Fruit fly (Drosophila melanogaster): ENCODE measurements around the gene sd.

The sd gene

dm6 chrX:15835393-15835792 lies 31.2 kb downstream of the sd start, which contains the start of gene Chc (continued):
- TF ChIP-seq CG4404 (GFP tag; IDR thresholded peaks at IDR 0.05) = no peak
- TF ChIP-seq aop (GFP tag; IDR thresholded peaks at IDR 0.05) = no peak
- TF ChIP-seq sens-2 (GFP tag; IDR thresholded peaks at IDR 0.05) = no peak
- TF ChIP-seq jumu (GFP tag; optimal IDR thresholded peaks at IDR 0.05) = no peak
- no peak for TF ChIP-seq CG3726 (GFP tag; IDR thresholded peaks at IDR 0.05)
- TF ChIP-seq eyg (GFP tag; optimal IDR thresholded peaks at IDR 0.05) = no peak
- TF ChIP-seq ewg (GFP tag; optimal IDR thresholded peaks at IDR 0.05) = no peak
- TF ChIP-seq al (GFP tag; IDR thresholded peaks at IDR 0.05) = no peak
- no peak for TF ChIP-seq NFAT (GFP tag; IDR thresholded peaks at IDR 0.05)
- no peak for TF ChIP-seq bowl (GFP tag; IDR thresholded peaks at IDR 0.05)
- peak; percentile 67; the same call in 1 of the 3 replicates for TF ChIP-seq CG11560 (tag; IDR thresholded peaks at IDR 0.05)
- no peak for TF ChIP-seq CG6813 (GFP tag; optimal IDR thresholded peaks at IDR 0.05)
- TF ChIP-seq CG3995 (GFP tag; optimal IDR thresholded peaks at IDR 0.05) = peak; percentile 90
- no peak for TF ChIP-seq CG13123 (GFP tag; optimal IDR thresholded peaks at IDR 0.05)
- no peak for TF ChIP-seq btn (GFP tag; optimal IDR thresholded peaks at IDR 0.05)
- TF ChIP-seq CG6654 (GFP tag; optimal IDR thresholded peaks at IDR 0.05) = no peak
- peak; percentile 68 for TF ChIP-seq CG8290 (GFP tag; optimal IDR thresholded peaks at IDR 0.05)
- peak in 1 of 2 experiments; percentile 40 for TF ChIP-seq CG8290 (tag; optimal IDR thresholded peaks at IDR 0.05)
- peak; percentile 91 for TF ChIP-seq Dref (GFP tag; IDR thresholded peaks at IDR 0.05)
- TF ChIP-seq CG8281 (tag; optimal IDR thresholded peaks at IDR 0.05) = no peak
- no peak for TF ChIP-seq jigr1 (GFP tag; IDR thresholded peaks at IDR 0.05)
- no peak for TF ChIP-seq croc (GFP tag; conservative IDR thresholded peaks at IDR 0.05)
- no peak for TF ChIP-seq ERR (GFP tag; optimal IDR thresholded peaks at IDR 0.05)
- no peak for TF ChIP-seq sr (GFP tag; IDR thresholded peaks at IDR 0.05)
- no peak for TF ChIP-seq CG11247 (GFP tag; IDR thresholded peaks at IDR 0.05)
- TF ChIP-seq amos (GFP tag; IDR thresholded peaks at IDR 0.05; ENCODE audit: partially characterized antibody) = peak; percentile 99
- no peak for TF ChIP-seq scrt (GFP tag; optimal IDR thresholded peaks at IDR 0.05)
- peak; percentile 94 for TF ChIP-seq BEAF-32 (GFP tag; optimal IDR thresholded peaks at IDR 0.05)
- peak; percentile 75 for TF ChIP-seq CG1603 (tag; optimal IDR thresholded peaks at IDR 0.05)
- TF ChIP-seq Blimp-1 (GFP tag; optimal IDR thresholded peaks at IDR 0.05) = no peak
- TF ChIP-seq Myb (GFP tag; optimal IDR thresholded peaks at IDR 0.05) = peak; percentile 40
- no peak for TF ChIP-seq CG15601 (tag; optimal IDR thresholded peaks at IDR 0.05)
- no peak for TF ChIP-seq org-1 (GFP tag; optimal IDR thresholded peaks at IDR 0.05)
- TF ChIP-seq caup (GFP tag; optimal IDR thresholded peaks at IDR 0.05; ENCODE audit: severe bottlenecking) = no peak
- peak; percentile 3 for TF ChIP-seq CG12391 (tag; optimal IDR thresholded peaks at IDR 0.05)
- no peak for TF ChIP-seq CG32772 (GFP tag; IDR thresholded peaks at IDR 0.05)
- no peak for TF ChIP-seq Antp (GFP tag; optimal IDR thresholded peaks at IDR 0.05)
- no peak for TF ChIP-seq Drgx (GFP tag; IDR thresholded peaks at IDR 0.05)
- peak; percentile 96 for TF ChIP-seq tna (GFP tag; IDR thresholded peaks at IDR 0.05; ENCODE audit: partially characterized antibody)
- no peak for TF ChIP-seq CG16863 (GFP tag; optimal IDR thresholded peaks at IDR 0.05)
- no peak for TF ChIP-seq CG3065 (GFP tag; optimal IDR thresholded peaks at IDR 0.05)
- no peak for TF ChIP-seq H2.0 (GFP tag; IDR thresholded peaks at IDR 0.05)
- TF ChIP-seq Bdp1 (GFP tag; optimal IDR thresholded peaks at IDR 0.05) = no peak
- no peak for TF ChIP-seq CG30431 (GFP tag; optimal IDR thresholded peaks at IDR 0.05)
- TF ChIP-seq fd102C (GFP tag; optimal IDR thresholded peaks at IDR 0.05) = no peak
- no peak for TF ChIP-seq CG17612 (GFP tag; IDR thresholded peaks at IDR 0.05)
- no peak for TF ChIP-seq Adf1 (GFP tag; IDR thresholded peaks at IDR 0.05)
- TF ChIP-seq lab (GFP tag; optimal IDR thresholded peaks at IDR 0.05) = no peak
- no peak for TF ChIP-seq tio (GFP tag; optimal IDR thresholded peaks at IDR 0.05)
- TF ChIP-seq sisA (GFP tag; IDR thresholded peaks at IDR 0.05) = no peak
- no peak for TF ChIP-seq CG7987 (GFP tag; optimal IDR thresholded peaks at IDR 0.05)
- no peak for TF ChIP-seq CG9609 (GFP tag; optimal IDR thresholded peaks at IDR 0.05)
- TF ChIP-seq dmrt11E (tag; optimal IDR thresholded peaks at IDR 0.05) = no peak
